Worm (Caenorhabditis elegans) whole organism, late embryonic: ENCODE measurements around the gene smg-6.
A peak's percentile ranks its signal among the peaks of the same experiment; 100 is the strongest.

Experiments used
- C08G9.2 ChIP-seq: sonication (generic microtip); optimal IDR thresholded peaks from 2 replicates; lab custom pipeline; 2016; ENCODE audit warnings: mild to moderate bottlenecking, missing genetic modification characterization, moderate library complexity, missing compliant biosample characterization
- F13H6.1 ChIP-seq: sonication (generic microtip); optimal IDR thresholded peaks from 2 replicates; lab custom pipeline; 2016; ENCODE audit warnings: missing genetic modification characterization, missing compliant biosample characterization
- K02D7.2 ChIP-seq: sonication (generic microtip); optimal IDR thresholded peaks from 2 replicates; lab custom pipeline; 2017; ENCODE audit warnings: mild to moderate bottlenecking, missing genetic modification characterization, missing compliant biosample characterization
- Y22D7AL.16 ChIP-seq: sonication (generic microtip); optimal IDR thresholded peaks from 2 replicates; lab custom pipeline; 2016; ENCODE audit warnings: missing genetic modification characterization, missing compliant biosample characterization
- ama-1 ChIP-seq: fragments of 150-350 bp; optimal IDR thresholded peaks from 2 replicates; lab custom pipeline; 2014
- ceh-14 ChIP-seq: sonication (generic microtip); optimal IDR thresholded peaks from 2 replicates; lab custom pipeline; 2016; ENCODE audit warnings: missing genotype, missing genetic modification characterization, missing compliant biosample characterization
- ceh-18 ChIP-seq: sonication (generic microtip); optimal IDR thresholded peaks from 2 replicates; lab custom pipeline; 2016; ENCODE audit warnings: missing genetic modification characterization, missing compliant biosample characterization
- ceh-19 ChIP-seq: fragments of 200-800 bp; sonication (Bioruptor generic); optimal IDR thresholded peaks from 2 replicates; lab custom pipeline; 2018; ENCODE audit warnings: mild to moderate bottlenecking, missing genetic modification characterization, missing compliant biosample characterization
- ceh-2 ChIP-seq: sonication (generic microtip); optimal IDR thresholded peaks from 2 replicates; lab custom pipeline; 2016; ENCODE audit warnings: missing genotype, missing genetic modification characterization, missing compliant biosample characterization
- ceh-22 ChIP-seq: sonication (generic microtip); optimal IDR thresholded peaks from 2 replicates; lab custom pipeline; 2017; ENCODE audit warnings: missing biosample characterization, missing genetic modification characterization
- ceh-24 ChIP-seq: sonication (generic microtip); optimal IDR thresholded peaks from 2 replicates; lab custom pipeline; 2016; ENCODE audit warnings: mild to moderate bottlenecking, missing genetic modification characterization, missing compliant biosample characterization
- ceh-31 ChIP-seq: sonication (generic microtip); optimal IDR thresholded peaks from 2 replicates; lab custom pipeline; 2016; ENCODE audit warnings: missing genetic modification characterization, missing compliant biosample characterization
- ceh-34 ChIP-seq: sonication (generic microtip); optimal IDR thresholded peaks from 2 replicates; lab custom pipeline; 2016; ENCODE audit warnings: mild to moderate bottlenecking, missing genetic modification characterization, missing compliant biosample characterization
- ceh-48 ChIP-seq: sonication (generic microtip); optimal IDR thresholded peaks from 2 replicates; lab custom pipeline; 2016; ENCODE audit warnings: missing genetic modification characterization, inconsistent platforms, missing compliant biosample characterization
- ceh-6 ChIP-seq: fragments of 200-800 bp; sonication (Bioruptor generic); optimal IDR thresholded peaks from 2 replicates; lab custom pipeline; 2018; ENCODE audit warnings: mild to moderate bottlenecking, missing genetic modification characterization, missing compliant biosample characterization
- dmd-4 ChIP-seq: sonication (generic microtip); optimal IDR thresholded peaks from 2 replicates; lab custom pipeline; 2016; ENCODE audit warnings: borderline replicate concordance, missing genetic modification characterization, missing compliant biosample characterization
- elt-4 ChIP-seq: sonication (generic microtip); optimal IDR thresholded peaks from 2 replicates; lab custom pipeline; 2016; ENCODE audit warnings: missing genetic modification characterization, missing compliant biosample characterization
- ets-4 ChIP-seq: sonication (generic microtip); optimal IDR thresholded peaks from 2 replicates; lab custom pipeline; 2016; ENCODE audit warnings: missing genetic modification characterization, missing compliant biosample characterization
- eyg-1 ChIP-seq: sonication (generic microtip); optimal IDR thresholded peaks from 2 replicates; lab custom pipeline; 2016; ENCODE audit warnings: missing genotype, missing genetic modification characterization, missing compliant biosample characterization
- fkh-10 ChIP-seq: fragments of 150-350 bp; optimal IDR thresholded peaks from 2 replicates; lab custom pipeline; 2014; ENCODE audit warnings: missing biosample characterization, missing genetic modification reagents, missing genetic modification characterization
- fkh-6 ChIP-seq: sonication (generic microtip); optimal IDR thresholded peaks from 2 replicates; lab custom pipeline; 2016; ENCODE audit warnings: missing genetic modification characterization, missing compliant biosample characterization
- gmeb-2 ChIP-seq: sonication (generic microtip); optimal IDR thresholded peaks from 2 replicates; lab custom pipeline; 2016; ENCODE audit warnings: missing genetic modification characterization, inconsistent platforms, missing compliant biosample characterization
- hlh-15 ChIP-seq: sonication (generic microtip); optimal IDR thresholded peaks from 2 replicates; lab custom pipeline; 2016; ENCODE audit warnings: missing genetic modification characterization, missing compliant biosample characterization
- hlh-30 ChIP-seq: sonication (generic microtip); optimal IDR thresholded peaks from 2 replicates; lab custom pipeline; 2017; ENCODE audit warnings: antibody characterized with exemption, missing genetic modification characterization, missing compliant biosample characterization; ENCODE audit not compliant: insufficient read depth
- lim-6 ChIP-seq: sonication (generic microtip); optimal IDR thresholded peaks from 2 replicates; lab custom pipeline; 2016; ENCODE audit warnings: missing genetic modification characterization, missing compliant biosample characterization
- lin-11 ChIP-seq: fragments of 200-800 bp; sonication (Bioruptor generic); optimal IDR thresholded peaks from 2 replicates; lab custom pipeline; 2018; ENCODE audit warnings: mild to moderate bottlenecking, missing genetic modification characterization, missing compliant biosample characterization
- madf-2 ChIP-seq: sonication (generic microtip); optimal IDR thresholded peaks from 2 replicates; lab custom pipeline; 2017; ENCODE audit warnings: missing genetic modification characterization, missing compliant biosample characterization
- nfya-1 ChIP-seq: sonication (generic microtip); optimal IDR thresholded peaks from 2 replicates; lab custom pipeline; 2017; ENCODE audit warnings: missing genetic modification characterization, mild to moderate bottlenecking, missing compliant biosample characterization, antibody characterized with exemption, moderate library complexity
- nhr-232 ChIP-seq: sonication (generic microtip); optimal IDR thresholded peaks from 2 replicates; lab custom pipeline; 2016; ENCODE audit warnings: missing genetic modification characterization, missing compliant biosample characterization
- odd-2 ChIP-seq: sonication (generic microtip); optimal IDR thresholded peaks from 2 replicates; lab custom pipeline; 2017; ENCODE audit warnings: antibody characterized with exemption, mild to moderate bottlenecking, missing genetic modification characterization, missing compliant biosample characterization
- pax-1 ChIP-seq: fragments of 150-350 bp; optimal IDR thresholded peaks from 2 replicates; lab custom pipeline; 2014; ENCODE audit warnings: missing biosample characterization, missing genetic modification characterization
- pros-1 ChIP-seq: fragments of 150-350 bp; optimal IDR thresholded peaks from 2 replicates; lab custom pipeline; 2014; ENCODE audit warnings: missing biosample characterization, missing genetic modification reagents, missing genetic modification characterization
- ref-2 ChIP-seq: sonication (generic microtip); optimal IDR thresholded peaks from 2 replicates; lab custom pipeline; 2016; ENCODE audit warnings: missing genetic modification characterization, missing compliant biosample characterization
- sdc-2 ChIP-seq: sonication (generic microtip); optimal IDR thresholded peaks from 2 replicates; lab custom pipeline; 2016; ENCODE audit warnings: missing genotype, missing genetic modification characterization, missing compliant biosample characterization
- sox-4 ChIP-seq: sonication (generic microtip); optimal IDR thresholded peaks from 2 replicates; lab custom pipeline; 2017; ENCODE audit warnings: mild to moderate bottlenecking, missing genetic modification characterization, inconsistent platforms, missing compliant biosample characterization
- syd-9 ChIP-seq: sonication (generic microtip); optimal IDR thresholded peaks from 2 replicates; lab custom pipeline; 2016; ENCODE audit warnings: mild to moderate bottlenecking, missing genetic modification characterization, moderate library complexity, missing compliant biosample characterization
- tbx-2 ChIP-seq: sonication (generic microtip); optimal IDR thresholded peaks from 2 replicates; lab custom pipeline; 2016; ENCODE audit warnings: missing genetic modification characterization, missing compliant biosample characterization
- tbx-7 ChIP-seq: sonication (generic microtip); optimal IDR thresholded peaks from 2 replicates; lab custom pipeline; 2016; ENCODE audit warnings: missing genotype, missing genetic modification characterization, missing compliant biosample characterization
- unc-3 ChIP-seq, 2 experiments: fragments of 200-800 bp in 1 of 2; sonication (Bioruptor generic) in 1 of 2; sonication (generic microtip) in 1 of 2; conservative IDR thresholded peaks in 1 of 2; optimal IDR thresholded peaks in 1 of 2; 2 replicates each; pipeline versions ENCODE4 v1.3.6 to Lab custom; 2016 to 2022; ENCODE audit warnings: missing compliant biosample characterization in 2 of 2, missing genetic modification characterization in 2 of 2, missing genetic modification reagents in 1 of 2
- unc-42 ChIP-seq: sonication (generic microtip); optimal IDR thresholded peaks from 2 replicates; lab custom pipeline; 2016; ENCODE audit warnings: missing genotype, missing genetic modification characterization, missing compliant biosample characterization
- unc-55 ChIP-seq: sonication (generic microtip); optimal IDR thresholded peaks from 2 replicates; lab custom pipeline; 2017; ENCODE audit warnings: missing biosample characterization, missing genetic modification reagents, missing genetic modification characterization
- unc-86 ChIP-seq: sonication (generic microtip); optimal IDR thresholded peaks from 2 replicates; lab custom pipeline; 2016; ENCODE audit warnings: missing genetic modification characterization, missing compliant biosample characterization
- ztf-16 ChIP-seq: sonication (generic microtip); optimal IDR thresholded peaks from 2 replicates; lab custom pipeline; 2017; ENCODE audit warnings: missing genetic modification characterization, missing compliant biosample characterization

Gene smg-6

ce11 chrIII:2532716-2533115 is 59.1 kb downstream of the smg-6 start:
- TF ChIP-seq unc-55 (GFP tag; lab: Kevin White, UChicago) (peak; percentile 7), dmd-4 (tag; lab: Kevin White, UChicago) (no peak), unc-42 (tag; lab: Kevin White, UChicago) (peak; percentile 69), nfya-1 (tag; lab: Kevin White, UChicago) (peak; percentile 70), nhr-232 (tag; lab: Kevin White, UChicago) (no peak), sox-4 (no peak), ceh-31 (peak; percentile 79), syd-9 (tag; lab: Kevin White, UChicago) (peak; percentile 48), ceh-34 (tag; lab: Kevin White, UChicago) (peak; percentile 28), ama-1 (lab: Kevin White, UChicago) (no peak), ztf-16 (tag; lab: Kevin White, UChicago) (no peak), sdc-2 (tag; lab: Kevin White, UChicago) (peak; percentile 6), ceh-19 (GFP tag; lab: Kevin White, UChicago) (peak; percentile 38), pros-1 (tag; lab: Kevin White, UChicago) (no peak), ceh-48 (tag; lab: Kevin White, UChicago) (peak; percentile 92), ceh-14 (tag; lab: Kevin White, UChicago) (peak; percentile 25), C08G9.2 (tag; lab: Kevin White, UChicago) (peak; percentile 30), madf-2 (tag; lab: Kevin White, UChicago) (no peak), ref-2 (tag; lab: Kevin White, UChicago) (peak; percentile 58), ceh-6 (GFP tag; lab: Kevin White, UChicago) (no peak), ceh-18 (tag; lab: Kevin White, UChicago) (peak; percentile 35), ets-4 (tag; lab: Kevin White, UChicago) (no peak), F13H6.1 (no peak), hlh-30 (tag; lab: Kevin White, UChicago) (peak; percentile 89), ceh-2 (tag; lab: Kevin White, UChicago) (no peak), K02D7.2 (tag; lab: Kevin White, UChicago) (no peak), tbx-2 (tag; lab: Kevin White, UChicago) (peak; percentile 56), Y22D7AL.16 (tag; lab: Kevin White, UChicago) (no peak), lim-6 (tag; lab: Kevin White, UChicago) (no peak), fkh-10 (no peak), unc-3 (GFP tag; conservative IDR thresholded peaks at IDR 0.05; lab: Robert Waterston, UW) (no peak), unc-3 (tag; optimal IDR thresholded peaks at IDR 0.05; lab: Kevin White, UChicago) (no peak), elt-4 (tag; lab: Kevin White, UChicago) (no peak)

ce11 chrIII:2535122-2535521 is 61.5 kb downstream of the smg-6 start:
- TF ChIP-seq fkh-6 (tag; lab: Kevin White, UChicago) (no peak), ceh-14 (tag; lab: Kevin White, UChicago) (peak; percentile 54), ceh-24 (no peak), ceh-48 (tag; lab: Kevin White, UChicago) (peak; percentile 86), unc-55 (GFP tag; lab: Kevin White, UChicago) (no peak), odd-2 (tag; lab: Kevin White, UChicago) (no peak), hlh-15 (no peak), pax-1 (no peak), ceh-31 (peak; percentile 68), unc-42 (tag; lab: Kevin White, UChicago) (peak; percentile 48), ceh-6 (GFP tag; lab: Kevin White, UChicago) (no peak), ets-4 (tag; lab: Kevin White, UChicago) (no peak), nhr-232 (tag; lab: Kevin White, UChicago) (no peak), ref-2 (tag; lab: Kevin White, UChicago) (peak; percentile 58), ceh-19 (GFP tag; lab: Kevin White, UChicago) (peak; percentile 19), eyg-1 (no peak), syd-9 (tag; lab: Kevin White, UChicago) (peak; percentile 49), tbx-2 (tag; lab: Kevin White, UChicago) (peak; percentile 22), ceh-22 (tag; lab: Kevin White, UChicago) (no peak), ceh-2 (tag; lab: Kevin White, UChicago) (peak; percentile 7), K02D7.2 (tag; lab: Kevin White, UChicago) (no peak), tbx-7 (tag; lab: Kevin White, UChicago) (peak; percentile 3), lin-11 (tag; lab: Kevin White, UChicago) (no peak), C08G9.2 (tag; lab: Kevin White, UChicago) (peak; percentile 23), madf-2 (tag; lab: Kevin White, UChicago) (no peak), unc-86 (no peak), nfya-1 (tag; lab: Kevin White, UChicago) (peak; percentile 43), sox-4 (no peak), gmeb-2 (no peak), ceh-18 (tag; lab: Kevin White, UChicago) (peak; percentile 34), ceh-34 (tag; lab: Kevin White, UChicago) (peak; percentile 52)
